Worm (Caenorhabditis elegans): ENCODE results near the gene Y57A10A.31.

DNA sequence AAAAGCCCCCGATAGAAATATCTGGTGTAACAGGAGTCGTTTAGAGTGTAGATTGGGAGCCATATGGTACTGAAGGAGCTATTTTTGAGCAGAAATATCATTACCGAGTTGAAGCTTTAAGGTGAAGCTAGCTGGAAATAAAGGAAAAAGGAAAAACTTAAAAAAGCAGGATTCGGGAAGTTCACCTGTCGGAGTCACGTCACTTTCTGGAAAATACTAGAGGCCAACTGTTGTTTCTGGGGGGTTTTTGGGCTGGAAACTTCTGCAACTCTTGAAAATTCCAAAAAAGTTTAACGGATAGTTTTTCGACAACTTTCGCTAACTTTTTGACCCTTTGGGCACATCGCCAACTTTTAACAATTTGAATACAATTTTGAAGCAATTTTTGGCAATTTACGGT, 34.1 kb downstream of the Y57A10A.31 start, which contains the start of gene sre-53:
- TF ChIP-seq ztf-11 (tag; optimal IDR thresholded peaks at IDR 0.05) (no peak), nhr-237 (tag; optimal IDR thresholded peaks at IDR 0.05) (no peak), ceh-8 (GFP tag; optimal IDR thresholded peaks at IDR 0.05) (no peak), nhr-28 (tag; optimal IDR thresholded peaks at IDR 0.05) (no peak), Y116A8C.19 (tag; optimal IDR thresholded peaks at IDR 0.05; ENCODE audit: borderline replicate concordance) (no peak), aha-1 (tag; optimal IDR thresholded peaks at IDR 0.05) (no peak), sup-37 (GFP tag; optimal IDR thresholded peaks at IDR 0.05) (no peak), lin-13 (GFP tag; optimal IDR thresholded peaks at IDR 0.05) (no peak), C04F5.9 (tag; optimal IDR thresholded peaks at IDR 0.05) (no peak), vab-15 (tag; optimal IDR thresholded peaks at IDR 0.05) (no peak), mdl-1 (tag; optimal IDR thresholded peaks at IDR 0.05) (no peak), elt-3 (tag; optimal IDR thresholded peaks at IDR 0.05) (no peak)
